Worm (Caenorhabditis elegans): ENCODE measurements around the gene stip-1.

DNA sequence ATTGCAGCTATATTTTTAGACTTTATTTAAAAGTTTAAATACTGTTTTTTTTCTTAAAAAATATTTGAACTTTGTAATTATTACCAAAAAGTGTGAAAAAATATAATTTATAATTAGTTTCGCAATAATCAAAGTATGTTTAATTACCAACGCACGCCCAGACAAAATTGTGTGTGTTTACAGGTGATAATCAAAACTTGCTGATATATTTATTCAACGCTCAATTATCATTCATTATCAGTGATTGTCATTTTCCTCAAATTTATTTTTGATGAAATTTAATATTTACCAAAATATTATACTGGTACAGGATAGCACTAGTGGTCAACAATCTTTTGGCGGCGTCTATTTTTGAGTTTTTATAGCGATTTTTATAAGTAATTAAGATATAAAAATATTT, 23.2 kb upstream of the stip-1 start:
- TF ChIP-seq tbx-2 (tag; optimal IDR thresholded peaks at IDR 0.05) (no peak), ztf-11 (tag; optimal IDR thresholded peaks at IDR 0.05) (no peak)
